Fruit fly (Drosophila melanogaster) whole organism, embryonic: ENCODE data around the gene CG31406.

Experiments
- Antp ChIP-seq: fragments of 200-800 bp; sonication (Bioruptor generic); optimal IDR thresholded peaks from 3 replicates; lab custom pipeline; 2016; ENCODE audit warnings: missing biosample characterization, missing genetic modification characterization
- CG10431 ChIP-seq: fragments of 200-800 bp; sonication (Bioruptor generic); optimal IDR thresholded peaks from 3 replicates; lab custom pipeline; 2018; ENCODE audit warnings: missing biosample characterization, mild to moderate bottlenecking, missing genetic modification characterization
- CG10543 ChIP-seq: fragments of 200-800 bp; sonication (Bioruptor generic); optimal IDR thresholded peaks from 3 replicates; lab custom pipeline; 2017; ENCODE audit warnings: missing biosample characterization, mild to moderate bottlenecking, missing genetic modification characterization, moderate library complexity
- CG12769 ChIP-seq: fragments of 200-800 bp; sonication (Bioruptor generic); optimal IDR thresholded peaks from 2 replicates; lab custom pipeline; 2019; ENCODE audit warnings: missing biosample characterization, mild to moderate bottlenecking, missing genetic modification characterization, moderate library complexity
- CG14441 ChIP-seq: fragments of 200-800 bp; sonication (Bioruptor generic); IDR thresholded peaks from 2 replicates; pipeline ENCODE4 v1.3.6; 2022; ENCODE audit warnings: missing biosample characterization, missing genetic modification characterization
- CG18599 ChIP-seq: fragments of 200-800 bp; sonication (Bioruptor generic); optimal IDR thresholded peaks from 3 replicates; lab custom pipeline; 2017; ENCODE audit warnings: missing biosample characterization, missing genetic modification characterization, mild to moderate bottlenecking, moderate library complexity, missing genetic modification reagents
- CG2199 ChIP-seq: fragments of 200-800 bp; sonication (Bioruptor generic); IDR thresholded peaks from 3 replicates; pipeline ENCODE4 v1.3.6; 2022; ENCODE audit warnings: missing biosample characterization, missing genetic modification characterization
- CG34376 ChIP-seq: fragments of 200-800 bp; sonication (Bioruptor generic); optimal IDR thresholded peaks from 2 replicates; lab custom pipeline; 2018; ENCODE audit warnings: missing biosample characterization, mild to moderate bottlenecking, missing genetic modification characterization
- CG3838 ChIP-seq: fragments of 200-800 bp; sonication (Bioruptor generic); optimal IDR thresholded peaks from 3 replicates; lab custom pipeline; 2016; ENCODE audit warnings: missing biosample characterization, missing genetic modification characterization
- CG3995 ChIP-seq: fragments of 200-800 bp; sonication (Bioruptor generic); optimal IDR thresholded peaks from 3 replicates; lab custom pipeline; 2016; ENCODE audit warnings: missing biosample characterization, missing genetic modification characterization
- CG4404 ChIP-seq: fragments of 200-800 bp; sonication (Bioruptor generic); IDR thresholded peaks from 2 replicates; pipeline ENCODE4 v1.3.6; 2022; ENCODE audit warnings: missing biosample characterization, missing genetic modification characterization
- CG7271 ChIP-seq: fragments of 200-800 bp; sonication (Bioruptor generic); optimal IDR thresholded peaks from 2 replicates; lab custom pipeline; 2018; ENCODE audit warnings: missing biosample characterization, mild to moderate bottlenecking, missing genetic modification characterization, moderate library complexity
- CG8290 ChIP-seq, 3 experiments: fragments of 200-800 bp; sonication (Bioruptor generic); optimal IDR thresholded peaks; 2 replicates each; lab custom pipeline; 2016 to 2019; ENCODE audit warnings: missing biosample characterization in 3 of 3, missing genetic modification characterization in 3 of 3, mild to moderate bottlenecking in 2 of 3, moderate library complexity in 1 of 3
- CG8765 ChIP-seq: fragments of 200-800 bp; sonication (Bioruptor generic); IDR thresholded peaks from 2 replicates; pipeline ENCODE4 v1.3.6; 2022; ENCODE audit warnings: missing biosample characterization, missing genetic modification characterization
- Doc3 ChIP-seq: fragments of 200-800 bp; sonication (Bioruptor generic); IDR thresholded peaks from 3 replicates; pipeline ENCODE4 v1.3.6; 2022; ENCODE audit warnings: missing biosample characterization, missing genetic modification characterization; ENCODE audit not compliant: partially characterized antibody
- GATAe ChIP-seq: fragments of 200-800 bp; sonication (Bioruptor generic); conservative IDR thresholded peaks from 2 replicates; pipeline ENCODE4 v1.3.6; 2022; ENCODE audit warnings: missing biosample characterization, missing genetic modification characterization
- Hey ChIP-seq: fragments of 200-800 bp; sonication (Bioruptor generic); optimal IDR thresholded peaks from 3 replicates; lab custom pipeline; 2018; ENCODE audit warnings: missing biosample characterization, mild to moderate bottlenecking, missing genetic modification characterization
- HmgD ChIP-seq: fragments of 200-800 bp; sonication (Bioruptor generic); optimal IDR thresholded peaks from 3 replicates; lab custom pipeline; 2016; ENCODE audit warnings: missing biosample characterization, missing genetic modification characterization
- Hr78 ChIP-seq, 2 experiments: fragments of 200-800 bp in 1 of 2; fragments of >200 bp in 1 of 2; sonication (Bioruptor generic) in 1 of 2; optimal IDR thresholded peaks; 2 replicates each; lab custom pipeline; 2017 to 2019; ENCODE audit warnings: missing biosample characterization in 2 of 2, missing genetic modification characterization in 2 of 2, mild to moderate bottlenecking in 1 of 2, moderate library complexity in 1 of 2
- MESR4 ChIP-seq: fragments of 200-800 bp; sonication (Bioruptor generic); optimal IDR thresholded peaks from 2 replicates; lab custom pipeline; 2018; ENCODE audit warnings: missing biosample characterization, mild to moderate bottlenecking, missing genetic modification characterization, moderate library complexity
- MTF-1 ChIP-seq: fragments of 200-800 bp; sonication (Bioruptor generic); optimal IDR thresholded peaks from 2 replicates; lab custom pipeline; 2018; ENCODE audit warnings: missing biosample characterization, mild to moderate bottlenecking, missing genetic modification characterization, borderline replicate concordance
- NFAT ChIP-seq: fragments of 200-800 bp; sonication (Bioruptor generic); IDR thresholded peaks from 2 replicates; pipeline ENCODE4 v1.3.6; 2022; ENCODE audit warnings: missing biosample characterization, missing genetic modification characterization
- Optix ChIP-seq: fragments of 200-800 bp; sonication (Bioruptor generic); IDR thresholded peaks from 3 replicates; pipeline ENCODE4 v1.3.6; 2022; ENCODE audit warnings: missing biosample characterization, missing genetic modification characterization
- Pdp1 ChIP-seq, 2 experiments: fragments of 200-800 bp; sonication (Bioruptor generic); optimal IDR thresholded peaks; 3 replicates each; lab custom pipeline; 2016; ENCODE audit warnings: missing biosample characterization in 2 of 2, missing genetic modification characterization in 2 of 2, mild to moderate bottlenecking in 1 of 2, moderate library complexity in 1 of 2
- Vsx1 ChIP-seq: fragments of 200-800 bp; sonication (Bioruptor generic); optimal IDR thresholded peaks from 2 replicates; lab custom pipeline; 2017; ENCODE audit warnings: missing biosample characterization, mild to moderate bottlenecking, missing genetic modification characterization, missing genetic modification reagents
- Xrp1 ChIP-seq: fragments of 200-800 bp; sonication (Bioruptor generic); IDR thresholded peaks from 2 replicates; pipeline ENCODE4 v1.3.6; 2022; ENCODE audit warnings: missing biosample characterization, missing genetic modification characterization
- abd-A ChIP-seq: fragments of 200-800 bp; sonication (Bioruptor generic); optimal IDR thresholded peaks from 3 replicates; lab custom pipeline; 2019; ENCODE audit warnings: missing biosample characterization, mild to moderate bottlenecking, missing genetic modification characterization, moderate library complexity
- ase ChIP-seq: fragments of 200-800 bp; sonication (Bioruptor generic); IDR thresholded peaks from 3 replicates; pipeline ENCODE4 v1.3.6; 2022; ENCODE audit warnings: missing biosample characterization, missing genetic modification characterization
- bsh ChIP-seq, 2 experiments: fragments of 200-800 bp; sonication (Bioruptor generic); optimal IDR thresholded peaks; 2 replicates each; lab custom pipeline; 2017 to 2018; ENCODE audit warnings: mild to moderate bottlenecking in 2 of 2, missing biosample characterization in 2 of 2, missing genetic modification characterization in 2 of 2, moderate library complexity in 1 of 2
- cg ChIP-seq: fragments of 200-800 bp; sonication (Bioruptor generic); optimal IDR thresholded peaks from 3 replicates; lab custom pipeline; 2019; ENCODE audit warnings: missing biosample characterization, mild to moderate bottlenecking, missing genetic modification characterization, moderate library complexity
- chinmo ChIP-seq: fragments of 200-800 bp; sonication (Bioruptor generic); IDR thresholded peaks from 4 replicates; pipeline ENCODE4 v1.3.6; 2022; ENCODE audit warnings: missing biosample characterization, missing genetic modification characterization; ENCODE audit not compliant: partially characterized antibody
- chm ChIP-seq: fragments of 200-800 bp; sonication (Bioruptor generic); IDR thresholded peaks from 2 replicates; pipeline ENCODE4 v1.3.6; 2022; ENCODE audit warnings: missing biosample characterization, missing genetic modification characterization
- chn ChIP-seq: fragments of 200-800 bp; sonication (Bioruptor generic); optimal IDR thresholded peaks from 2 replicates; lab custom pipeline; 2016; ENCODE audit warnings: missing biosample characterization, missing genetic modification characterization
- ci ChIP-seq: fragments of 200-800 bp; sonication (Bioruptor generic); IDR thresholded peaks from 3 replicates; pipeline ENCODE4 v1.3.6; 2022; ENCODE audit warnings: missing biosample characterization, missing genetic modification characterization
- dati ChIP-seq: fragments of 200-800 bp; sonication (Bioruptor generic); IDR thresholded peaks from 2 replicates; pipeline ENCODE4 v1.3.6; 2022; ENCODE audit warnings: missing biosample characterization, missing genetic modification characterization
- dysf ChIP-seq: fragments of 200-800 bp; sonication (Bioruptor generic); IDR thresholded peaks from 3 replicates; pipeline ENCODE4 v1.3.6; 2022; ENCODE audit warnings: missing biosample characterization, missing genetic modification characterization
- exex ChIP-seq: fragments of 200-800 bp; sonication (Bioruptor generic); optimal IDR thresholded peaks from 4 replicates; lab custom pipeline; 2018; ENCODE audit warnings: missing biosample characterization, mild to moderate bottlenecking, missing genetic modification characterization, moderate library complexity
- gce ChIP-seq: fragments of 200-800 bp; sonication (Bioruptor generic); IDR thresholded peaks from 3 replicates; pipeline ENCODE4 v1.3.6; 2022; ENCODE audit warnings: missing biosample characterization, missing genetic modification characterization
- gro ChIP-seq: fragments of 200-800 bp; sonication (Bioruptor generic); optimal IDR thresholded peaks from 2 replicates; lab custom pipeline; 2016; ENCODE audit warnings: missing biosample characterization, missing genetic modification characterization
- hb ChIP-seq: fragments of 200-800 bp; sonication (Bioruptor generic); IDR thresholded peaks from 3 replicates; pipeline ENCODE4 v1.3.6; 2022; ENCODE audit warnings: missing biosample characterization, missing genetic modification characterization; ENCODE audit not compliant: partially characterized antibody
- hbn ChIP-seq: fragments of 200-800 bp; sonication (Bioruptor generic); IDR thresholded peaks from 2 replicates; pipeline ENCODE4 v1.3.6; 2022; ENCODE audit warnings: missing biosample characterization, missing genetic modification characterization; ENCODE audit not compliant: partially characterized antibody
- lmd ChIP-seq: fragments of 200-800 bp; sonication (Bioruptor generic); IDR thresholded peaks from 2 replicates; pipeline ENCODE4 v1.3.6; 2022; ENCODE audit warnings: missing biosample characterization, missing genetic modification characterization
- mirr ChIP-seq: fragments of 200-800 bp; sonication (Bioruptor generic); optimal IDR thresholded peaks from 3 replicates; lab custom pipeline; 2018; ENCODE audit warnings: missing biosample characterization, mild to moderate bottlenecking, missing genetic modification characterization
- pb ChIP-seq: fragments of 200-800 bp; sonication (Bioruptor generic); optimal IDR thresholded peaks from 3 replicates; lab custom pipeline; 2016; ENCODE audit warnings: missing biosample characterization, missing genetic modification characterization
- sisA ChIP-seq: fragments of 200-800 bp; sonication (Bioruptor generic); IDR thresholded peaks from 2 replicates; pipeline ENCODE4 v1.3.6; 2022; ENCODE audit warnings: missing biosample characterization, missing genetic modification characterization
- slp2 ChIP-seq: fragments of 200-800 bp; sonication (Bioruptor generic); optimal IDR thresholded peaks from 2 replicates; lab custom pipeline; 2016; ENCODE audit warnings: missing biosample characterization, missing genetic modification characterization
- so ChIP-seq: fragments of 200-800 bp; sonication (Bioruptor generic); IDR thresholded peaks from 3 replicates; pipeline ENCODE4 v1.3.6; 2022; ENCODE audit warnings: missing biosample characterization, missing genetic modification characterization
- sob ChIP-seq: fragments of 200-800 bp; sonication (Bioruptor generic); IDR thresholded peaks from 2 replicates; pipeline ENCODE4 v1.3.6; 2022; ENCODE audit warnings: missing biosample characterization, missing genetic modification characterization
- sug ChIP-seq: fragments of 200-800 bp; optimal IDR thresholded peaks from 2 replicates; lab custom pipeline; 2019; ENCODE audit warnings: missing biosample characterization, mild to moderate bottlenecking, missing genetic modification characterization, moderate library complexity
- usp ChIP-seq: fragments of >200 bp; optimal IDR thresholded peaks from 2 replicates; lab custom pipeline; 2017; ENCODE audit warnings: missing biosample characterization, missing genetic modification characterization

Gene CG31406

dm6 chr3R:10394368-10394770, 45.8 kb downstream of the CG31406 start:
- TF ChIP-seq abd-A (tag; lab: Kevin White, UChicago) (no peak), CG14441 (no peak), NFAT (GFP tag; lab: Robert Waterston, UW) (0 out of 2 replicates have a peak, but pooled peaks have one; percentile 19), mirr (peak; percentile 93), CG7271 (no peak), chinmo (GFP tag; lab: Robert Waterston, UW) (no peak), CG3838 (GFP tag; lab: Kevin White, UChicago) (no peak), pb (GFP tag; lab: Kevin White, UChicago) (no peak), CG10431 (no peak), sisA (GFP tag; lab: Robert Waterston, UW) (no peak), Hey (tag; lab: Kevin White, UChicago) (no peak), bsh (GFP tag; optimal IDR thresholded peaks at IDR 0.05; lab: Kevin White, UChicago) (no peak), exex (tag; lab: Kevin White, UChicago) (peak; percentile 100), Xrp1 (no peak), sob (GFP tag; lab: Robert Waterston, UW) (0 out of 2 replicates have a peak, but pooled peaks have one; percentile 11), CG10543 (GFP tag; lab: Kevin White, UChicago) (peak; percentile 41), Optix (GFP tag; lab: Robert Waterston, UW) (peak; percentile 19; the same call in 1 of the 3 replicates), GATAe (GFP tag; lab: Robert Waterston, UW) (peak; percentile 89), CG34376 (GFP tag; lab: Kevin White, UChicago) (peak; percentile 73), CG3995 (GFP tag; lab: Kevin White, UChicago) (no peak), ci (GFP tag; lab: Robert Waterston, UW) (0 out of 3 replicates have a peak, but pooled peaks have one; percentile 33), dati (GFP tag; lab: Robert Waterston, UW) (no peak), HmgD (GFP tag; lab: Kevin White, UChicago) (no peak), MTF-1 (no peak), Pdp1 (GFP tag; optimal IDR thresholded peaks at IDR 0.05; lab: Kevin White, UChicago) (peak in 1 of 2 experiments; percentile 33), CG12769 (tag; lab: Kevin White, UChicago) (peak; percentile 36), slp2 (no peak), CG18599 (peak; percentile 8), sug (peak; percentile 74), CG4404 (GFP tag; lab: Robert Waterston, UW) (no peak), usp (GFP tag; lab: Kevin White, UChicago) (no peak), ase (GFP tag; lab: Robert Waterston, UW) (0 out of 3 replicates have a peak, but pooled peaks have one; percentile 11), dysf (GFP tag; lab: Robert Waterston, UW) (0 out of 3 replicates have a peak, but pooled peaks have one; percentile 39), chm (no peak), cg (no peak), CG8765 (GFP tag; lab: Robert Waterston, UW) (no peak), lmd (GFP tag; lab: Robert Waterston, UW) (no peak), chn (GFP tag; lab: Kevin White, UChicago) (no peak), CG8290 (GFP tag; optimal IDR thresholded peaks at IDR 0.05; lab: Kevin White, UChicago) (no peak), CG8290 (tag; optimal IDR thresholded peaks at IDR 0.05; lab: Kevin White, UChicago) (peak in 1 of 2 experiments; percentile 5), so (GFP tag; lab: Robert Waterston, UW) (0 out of 3 replicates have a peak, but pooled peaks have one; percentile 14), MESR4 (GFP tag; lab: Kevin White, UChicago) (no peak), Vsx1 (GFP tag; lab: Kevin White, UChicago) (peak; percentile 64), Doc3 (GFP tag; lab: Robert Waterston, UW) (no peak), hbn (no peak), gce (GFP tag; lab: Robert Waterston, UW) (no peak), gro (GFP tag; lab: Kevin White, UChicago) (no peak), Hr78 (GFP tag; optimal IDR thresholded peaks at IDR 0.05; lab: Kevin White, UChicago) (no peak), CG2199 (GFP tag; lab: Robert Waterston, UW) (0 out of 3 replicates have a peak, but pooled peaks have one; percentile 13), Antp (GFP tag; lab: Kevin White, UChicago) (no peak), hb (GFP tag; lab: Robert Waterston, UW) (no peak)
